Worm (Caenorhabditis elegans) whole organism, midembryonic: ENCODE results near the gene C01G10.5.

Experiments
- T22C8.4 ChIP-seq: fragments of 200-800 bp; sonication (Bioruptor generic); IDR thresholded peaks from 2 replicates; pipeline ENCODE4 v1.3.6; 2022; ENCODE audit warnings: missing genetic modification characterization, missing compliant biosample characterization
- cog-1 ChIP-seq: sonication (generic microtip); optimal IDR thresholded peaks from 2 replicates; lab custom pipeline; 2016; ENCODE audit warnings: missing genetic modification characterization, missing compliant biosample characterization
- flt-1 ChIP-seq: fragments of 200-800 bp; sonication (Bioruptor generic); IDR thresholded peaks from 2 replicates; pipeline ENCODE4 v1.3.6; 2022; ENCODE audit warnings: missing genetic modification characterization, missing compliant biosample characterization
- klf-2 ChIP-seq: fragments of 200-800 bp; sonication (Bioruptor generic); conservative IDR thresholded peaks from 2 replicates; pipeline ENCODE4 v1.3.6; 2022; ENCODE audit warnings: missing genetic modification reagents, missing genetic modification characterization, missing compliant biosample characterization
- med-1 ChIP-seq: sonication (generic microtip); optimal IDR thresholded peaks from 2 replicates; lab custom pipeline; 2017; ENCODE audit warnings: missing genetic modification characterization, mild to moderate bottlenecking, missing compliant biosample characterization, antibody characterized with exemption, missing genetic modification reagents; ENCODE audit not compliant: insufficient read depth
- tab-1 ChIP-seq: fragments of 200-800 bp; sonication (Bioruptor generic); IDR thresholded peaks from 2 replicates; pipeline ENCODE4 v1.3.6; 2022; ENCODE audit warnings: missing genetic modification characterization, missing compliant biosample characterization
- ztf-23 ChIP-seq: fragments of 200-800 bp; sonication (Bioruptor generic); IDR thresholded peaks from 2 replicates; pipeline ENCODE4 v1.3.6; 2022; ENCODE audit warnings: missing genetic modification reagents, missing genetic modification characterization, missing compliant biosample characterization
- ztf-29 ChIP-seq: fragments of 200-800 bp; sonication (Bioruptor generic); IDR thresholded peaks from 2 replicates; pipeline ENCODE4 v1.3.6; 2022; ENCODE audit warnings: missing genetic modification reagents, missing genetic modification characterization, missing compliant biosample characterization

DNA sequence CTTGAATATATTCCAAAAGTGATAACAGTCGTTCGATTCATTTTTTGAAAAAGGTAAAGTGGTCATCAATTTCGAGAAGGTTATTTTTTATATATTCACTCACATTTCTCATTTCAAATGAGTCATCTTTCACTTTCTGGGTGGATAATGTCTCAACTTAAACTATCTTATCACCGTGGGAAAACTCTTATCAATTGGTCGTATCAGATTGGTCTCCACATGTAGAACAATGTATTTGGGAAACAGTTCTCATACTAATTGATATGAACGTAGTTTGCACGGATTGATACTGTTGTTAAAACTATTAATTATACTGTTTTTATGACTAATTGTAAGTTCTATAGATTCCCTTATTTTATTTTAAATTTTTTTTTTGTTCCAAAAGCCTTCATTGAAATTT is 44.5 kb upstream of the C01G10.5 start:
- TF ChIP-seq cog-1 (tag; lab: Kevin White, UChicago) (no peak), klf-2 (GFP tag; lab: Robert Waterston, UW) (no peak), ztf-23 (GFP tag; lab: Robert Waterston, UW) (no peak), tab-1 (GFP tag; lab: Robert Waterston, UW) (no peak), med-1 (GFP tag; lab: Kevin White, UChicago) (no peak), ztf-29 (no peak), flt-1 (no peak), T22C8.4 (GFP tag; lab: Robert Waterston, UW) (no peak)
